Fruit fly (Drosophila melanogaster) whole organism, prepupa: ENCODE measurements around the gene CG5644.
A peak's percentile ranks its signal among the peaks of the same experiment; 100 is the strongest.

Experiments used
- CG10631 ChIP-seq: fragments of 200-800 bp; sonication (Bioruptor generic); optimal IDR thresholded peaks from 2 replicates; lab custom pipeline; 2016; ENCODE audit warnings: missing biosample characterization, missing genetic modification characterization
- CG11902 ChIP-seq: fragments of 200-800 bp; sonication (Bioruptor generic); optimal IDR thresholded peaks from 3 replicates; lab custom pipeline; 2016; ENCODE audit warnings: missing biosample characterization, missing genetic modification characterization
- CG15336 ChIP-seq: fragments of 200-800 bp; sonication (Bioruptor generic); IDR thresholded peaks from 2 replicates; pipeline ENCODE4 v1.3.6; 2022; ENCODE audit warnings: missing biosample characterization, missing genetic modification characterization
- CG1621 ChIP-seq: fragments of 200-800 bp; sonication (Bioruptor generic); optimal IDR thresholded peaks from 3 replicates; lab custom pipeline; 2018; ENCODE audit warnings: missing biosample characterization, mild to moderate bottlenecking, missing genetic modification characterization
- CG16779 ChIP-seq: fragments of 200-800 bp; sonication (Bioruptor generic); optimal IDR thresholded peaks from 3 replicates; lab custom pipeline; 2017; ENCODE audit warnings: missing biosample characterization, mild to moderate bottlenecking, missing genetic modification characterization
- CG3032 ChIP-seq: fragments of 200-800 bp; optimal IDR thresholded peaks from 2 replicates; lab custom pipeline; 2019; ENCODE audit warnings: missing biosample characterization, mild to moderate bottlenecking, missing genetic modification characterization, moderate library complexity
- CG31627 ChIP-seq: fragments of 200-800 bp; sonication (Bioruptor generic); optimal IDR thresholded peaks from 3 replicates; lab custom pipeline; 2016; ENCODE audit warnings: missing biosample characterization, missing genetic modification characterization
- CG34406 ChIP-seq: fragments of 200-800 bp; sonication (Bioruptor generic); optimal IDR thresholded peaks from 3 replicates; lab custom pipeline; 2016; ENCODE audit warnings: missing biosample characterization, missing genetic modification characterization
- CG3919 ChIP-seq: fragments of 200-800 bp; sonication (Bioruptor generic); optimal IDR thresholded peaks from 3 replicates; lab custom pipeline; 2016; ENCODE audit warnings: missing biosample characterization, missing genetic modification characterization
- CG4318 ChIP-seq: fragments of 200-800 bp; sonication (Bioruptor generic); optimal IDR thresholded peaks from 3 replicates; lab custom pipeline; 2017; ENCODE audit warnings: missing biosample characterization, mild to moderate bottlenecking, missing genetic modification characterization
- CG6163 ChIP-seq: fragments of 200-800 bp; sonication (Bioruptor generic); IDR thresholded peaks from 3 replicates; pipeline ENCODE4 v1.3.6; 2022; ENCODE audit warnings: missing biosample characterization, missing genetic modification characterization
- CG6792 ChIP-seq: fragments of 200-800 bp; sonication (Bioruptor generic); optimal IDR thresholded peaks from 3 replicates; lab custom pipeline; 2016; ENCODE audit warnings: missing biosample characterization, missing genetic modification characterization
- CG6808 ChIP-seq: fragments of 200-800 bp; sonication (Bioruptor generic); optimal IDR thresholded peaks from 3 replicates; lab custom pipeline; 2017; ENCODE audit warnings: missing biosample characterization, missing genetic modification characterization, mild to moderate bottlenecking, moderate library complexity, missing genetic modification reagents
- CG6854 ChIP-seq: fragments of 200-800 bp; sonication (Bioruptor generic); optimal IDR thresholded peaks from 2 replicates; lab custom pipeline; 2017; ENCODE audit warnings: missing biosample characterization, mild to moderate bottlenecking, missing genetic modification characterization
- CG7368 ChIP-seq: fragments of 200-800 bp; sonication (Bioruptor generic); optimal IDR thresholded peaks from 3 replicates; lab custom pipeline; 2016; ENCODE audit warnings: missing biosample characterization, missing genetic modification characterization
- CG8119 ChIP-seq: fragments of 200-800 bp; sonication (Bioruptor generic); IDR thresholded peaks from 3 replicates; pipeline ENCODE4 v1.3.6; 2022; ENCODE audit warnings: missing biosample characterization, missing genetic modification characterization
- CG8319 ChIP-seq: fragments of 200-800 bp; sonication (Bioruptor generic); optimal IDR thresholded peaks from 3 replicates; lab custom pipeline; 2016; ENCODE audit warnings: missing biosample characterization, missing genetic modification characterization
- Eip75B ChIP-seq: fragments of 200-800 bp; sonication (Bioruptor generic); optimal IDR thresholded peaks from 3 replicates; lab custom pipeline; 2016; ENCODE audit warnings: missing biosample characterization, missing genetic modification characterization
- Eip78C ChIP-seq: fragments of 200-800 bp; sonication (Bioruptor generic); peaks from one replicate; lab custom pipeline; 2016; ENCODE audit warnings: missing biosample characterization, missing genetic modification characterization
- Eip93F ChIP-seq: fragments of 200-800 bp; sonication (Bioruptor generic); optimal IDR thresholded peaks from 2 replicates; lab custom pipeline; 2016; ENCODE audit warnings: missing biosample characterization, mild to moderate bottlenecking, missing genetic modification characterization
- Ets96B ChIP-seq: fragments of 200-800 bp; optimal IDR thresholded peaks from 2 replicates; lab custom pipeline; 2019; ENCODE audit warnings: missing biosample characterization, mild to moderate bottlenecking, missing genetic modification characterization, moderate library complexity
- Gug ChIP-seq: fragments of 200-800 bp; sonication (Bioruptor generic); IDR thresholded peaks from 2 replicates; pipeline ENCODE4 v1.3.6; 2022; ENCODE audit warnings: missing biosample characterization, missing genetic modification characterization
- Hr38 ChIP-seq: sonication (Bioruptor generic); optimal IDR thresholded peaks from 2 replicates; lab custom pipeline; 2016; ENCODE audit warnings: missing biosample characterization, missing genetic modification characterization
- Hr39 ChIP-seq: fragments of 200-800 bp; sonication (Bioruptor generic); optimal IDR thresholded peaks from 2 replicates; lab custom pipeline; 2016; ENCODE audit warnings: missing biosample characterization, missing genetic modification characterization
- Hr4 ChIP-seq: fragments of 200-800 bp; sonication (Bioruptor generic); optimal IDR thresholded peaks from 3 replicates; lab custom pipeline; 2016; ENCODE audit warnings: missing biosample characterization, missing genetic modification characterization
- Lpt ChIP-seq: fragments of 200-800 bp; sonication (Bioruptor generic); optimal IDR thresholded peaks from 3 replicates; lab custom pipeline; 2016; ENCODE audit warnings: missing biosample characterization, missing genetic modification characterization
- Met ChIP-seq: fragments of 200-800 bp; sonication (Bioruptor generic); optimal IDR thresholded peaks from 3 replicates; lab custom pipeline; 2016; ENCODE audit warnings: missing biosample characterization, missing genetic modification characterization
- Sox102F ChIP-seq: fragments of 200-800 bp; sonication (Bioruptor generic); optimal IDR thresholded peaks from 2 replicates; lab custom pipeline; 2016; ENCODE audit warnings: missing biosample characterization, mild to moderate bottlenecking, missing genetic modification characterization
- Sox14 ChIP-seq: fragments of 200-800 bp; sonication (Bioruptor generic); optimal IDR thresholded peaks from 3 replicates; lab custom pipeline; 2016; ENCODE audit warnings: missing biosample characterization, missing genetic modification characterization
- Sox15 ChIP-seq: fragments of 200-800 bp; sonication (Bioruptor generic); optimal IDR thresholded peaks from 3 replicates; lab custom pipeline; 2016; ENCODE audit warnings: missing biosample characterization, missing genetic modification characterization
- achi ChIP-seq: fragments of 200-800 bp; sonication (Bioruptor generic); optimal IDR thresholded peaks from 3 replicates; lab custom pipeline; 2016; ENCODE audit warnings: missing biosample characterization, missing genetic modification characterization
- acj6 ChIP-seq: fragments of 200-800 bp; sonication (Bioruptor generic); optimal IDR thresholded peaks from 3 replicates; lab custom pipeline; 2016; ENCODE audit warnings: missing biosample characterization, missing genetic modification characterization
- cyc ChIP-seq: fragments of 200-800 bp; sonication (Bioruptor generic); optimal IDR thresholded peaks from 3 replicates; lab custom pipeline; 2016; ENCODE audit warnings: missing biosample characterization, missing genetic modification characterization
- dac ChIP-seq: fragments of 200-800 bp; sonication (Bioruptor generic); optimal IDR thresholded peaks from 2 replicates; lab custom pipeline; 2017; ENCODE audit warnings: missing biosample characterization, mild to moderate bottlenecking, missing genetic modification characterization
- dsx ChIP-seq: fragments of 200-800 bp; optimal IDR thresholded peaks from 3 replicates; lab custom pipeline; 2019; ENCODE audit warnings: missing biosample characterization, mild to moderate bottlenecking, missing genetic modification characterization, moderate library complexity; ENCODE audit not compliant: poor library complexity, severe bottlenecking
- eg ChIP-seq: fragments of 200-800 bp; sonication (Bioruptor generic); IDR thresholded peaks from 3 replicates; pipeline ENCODE4 v1.3.6; 2022; ENCODE audit warnings: missing biosample characterization, missing genetic modification characterization
- fd59A ChIP-seq: fragments of 200-800 bp; sonication (Bioruptor generic); optimal IDR thresholded peaks from 2 replicates; lab custom pipeline; 2017; ENCODE audit warnings: missing biosample characterization, mild to moderate bottlenecking, missing genetic modification characterization, missing genetic modification reagents
- fkh ChIP-seq: fragments of 200-800 bp; sonication (Bioruptor generic); optimal IDR thresholded peaks from 3 replicates; lab custom pipeline; 2017; ENCODE audit warnings: missing biosample characterization, mild to moderate bottlenecking, missing genetic modification characterization, moderate library complexity
- lz ChIP-seq: fragments of 200-800 bp; sonication (Bioruptor generic); optimal IDR thresholded peaks from 3 replicates; lab custom pipeline; 2016; ENCODE audit warnings: missing biosample characterization, missing genetic modification characterization
- pdm3 ChIP-seq: fragments of 200-800 bp; sonication (Bioruptor generic); optimal IDR thresholded peaks from 3 replicates; lab custom pipeline; 2016; ENCODE audit warnings: missing biosample characterization, missing genetic modification characterization
- salr ChIP-seq, 2 experiments: fragments of 200-800 bp; sonication (Bioruptor generic); optimal IDR thresholded peaks; 3 replicates each; lab custom pipeline; 2016 to 2018; ENCODE audit warnings: missing biosample characterization in 2 of 2, missing genetic modification characterization in 2 of 2, mild to moderate bottlenecking in 1 of 2
- svp ChIP-seq: fragments of 200-800 bp; sonication (Bioruptor generic); peaks from one replicate; lab custom pipeline; 2016; ENCODE audit warnings: missing biosample characterization, missing genetic modification characterization
- topi ChIP-seq: fragments of 200-800 bp; sonication (Bioruptor generic); optimal IDR thresholded peaks from 3 replicates; lab custom pipeline; 2016; ENCODE audit warnings: missing biosample characterization, missing genetic modification characterization
- vri ChIP-seq: fragments of 200-800 bp; sonication (Bioruptor generic); optimal IDR thresholded peaks from 3 replicates; lab custom pipeline; 2016; ENCODE audit warnings: missing biosample characterization, mild to moderate bottlenecking, missing genetic modification characterization

The CG5644 gene

dm6 chr3L:8958557-8958956, 21.1 kb downstream of the CG5644 start, which contains the start of gene CG13313:
Gene CG13313 (plus strand): TSS chr3L:8958857.
- TF ChIP-seq CG16779 (tag; lab: Kevin White, UChicago) (no peak), CG31627 (GFP tag; lab: Kevin White, UChicago) (no peak), fd59A (GFP tag; lab: Kevin White, UChicago) (no peak), CG8319 (GFP tag; lab: Kevin White, UChicago) (no peak), Ets96B (tag; lab: Kevin White, UChicago) (no peak), Eip78C (GFP tag; lab: Kevin White, UChicago) (no peak), CG6792 (GFP tag; lab: Kevin White, UChicago) (no peak), Sox14 (GFP tag; lab: Kevin White, UChicago) (no peak), Sox102F (GFP tag; lab: Kevin White, UChicago) (no peak), CG15336 (GFP tag; lab: Robert Waterston, UW) (no peak), CG3919 (GFP tag; lab: Kevin White, UChicago) (no peak), fkh (GFP tag; lab: Kevin White, UChicago) (no peak), dsx (GFP tag; lab: Kevin White, UChicago) (no peak), CG7368 (GFP tag; lab: Kevin White, UChicago) (no peak), CG6163 (GFP tag; lab: Robert Waterston, UW) (no peak), Gug (GFP tag; lab: Robert Waterston, UW) (no peak), CG3032 (no peak), Eip75B (GFP tag; lab: Kevin White, UChicago) (no peak), CG6854 (GFP tag; lab: Kevin White, UChicago) (no peak)
- TF ChIP-seq, all 60 proteins: peak for 0

dm6 chr3L:8956669-8957068, 23.0 kb downstream of the CG5644 start, which contains the start of gene mRpL12:
Gene mRpL12 (plus strand): TSS chr3L:8956791.
- no peak for TF ChIP-seq Hr39 (GFP tag; lab: Kevin White, UChicago)
- TF ChIP-seq topi (GFP tag; lab: Kevin White, UChicago): no peak
- TF ChIP-seq achi (GFP tag; lab: Kevin White, UChicago): no peak
- no peak for TF ChIP-seq dac
- TF ChIP-seq fkh (GFP tag; lab: Kevin White, UChicago): peak; percentile 61

- TF ChIP-seq Eip93F (GFP tag; lab: Kevin White, UChicago): no peak
- no peak for TF ChIP-seq Ets96B (tag; lab: Kevin White, UChicago)
- TF ChIP-seq Lpt: no peak
- TF ChIP-seq Eip78C (GFP tag; lab: Kevin White, UChicago): no peak
- no peak for TF ChIP-seq Hr4 (GFP tag; lab: Kevin White, UChicago)
- no peak for TF ChIP-seq pdm3
- peak; percentile 92 for TF ChIP-seq svp (GFP tag; lab: Kevin White, UChicago)
- no peak for TF ChIP-seq CG10631 (GFP tag; lab: Kevin White, UChicago)
- no peak for TF ChIP-seq eg (GFP tag; lab: Robert Waterston, UW)
Measured at dm6 chr3L:8955199-8955598, 24.5 kb downstream of the CG5644 start.

DNA sequence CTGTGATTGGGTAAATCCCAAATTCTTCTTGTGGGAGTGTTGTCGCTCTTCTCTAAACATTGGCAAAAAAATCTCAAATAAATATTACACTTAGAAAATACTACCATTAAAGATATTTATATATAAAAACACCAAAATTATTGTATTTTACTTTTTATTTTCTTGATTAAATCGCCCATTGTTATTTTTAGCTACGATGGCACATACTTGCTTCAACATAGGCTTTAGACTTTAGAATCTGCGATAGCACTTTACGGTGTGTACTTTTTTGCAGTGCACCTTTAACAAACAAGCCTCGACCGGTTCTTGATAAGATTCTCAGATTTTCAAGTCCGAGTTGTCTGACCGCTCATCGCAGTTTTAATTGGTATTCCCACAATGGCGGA, 25.0 kb downstream of the CG5644 start, which contains the start of gene GNBP3:
Gene GNBP3 (plus strand): TSS at position 374 of the 386 bp plus-strand sequence.
- peak; percentile 94 for TF ChIP-seq vri (GFP tag; lab: Kevin White, UChicago)
- peak; percentile 92 for TF ChIP-seq Ets96B (tag; lab: Kevin White, UChicago)
- peak; percentile 87 for TF ChIP-seq CG1621
- peak; percentile 94 for TF ChIP-seq dsx (GFP tag; lab: Kevin White, UChicago)
- TF ChIP-seq CG4318 (GFP tag; lab: Kevin White, UChicago): no peak
- peak; percentile 86 for TF ChIP-seq CG8119
- peak; percentile 93 for TF ChIP-seq CG34406
- no peak for TF ChIP-seq Met (GFP tag; lab: Kevin White, UChicago)
- TF ChIP-seq CG11902 (GFP tag; lab: Kevin White, UChicago): peak; percentile 81
- TF ChIP-seq cyc (GFP tag; lab: Kevin White, UChicago): peak; percentile 93
- TF ChIP-seq CG6808: peak; percentile 90
- TF ChIP-seq lz (GFP tag; lab: Kevin White, UChicago): peak; percentile 95
- TF ChIP-seq salr (GFP tag; optimal IDR thresholded peaks at IDR 0.05; lab: Kevin White, UChicago): peak; percentile 76 to 79
- TF ChIP-seq Lpt: peak; percentile 84
- peak; percentile 97 for TF ChIP-seq CG6163 (GFP tag; lab: Robert Waterston, UW)
- peak; percentile 91 for TF ChIP-seq acj6 (GFP tag; lab: Kevin White, UChicago)
- peak; percentile 91 for TF ChIP-seq Sox14 (GFP tag; lab: Kevin White, UChicago)
- TF ChIP-seq eg (GFP tag; lab: Robert Waterston, UW): peak; percentile 83
- peak; percentile 87 for TF ChIP-seq CG16779 (tag; lab: Kevin White, UChicago)
- TF ChIP-seq topi (GFP tag; lab: Kevin White, UChicago): peak; percentile 95
- TF ChIP-seq pdm3: no peak
- TF ChIP-seq fd59A (GFP tag; lab: Kevin White, UChicago): peak; percentile 78
- peak; percentile 66 for TF ChIP-seq fkh (GFP tag; lab: Kevin White, UChicago)
- peak; percentile 91 for TF ChIP-seq Eip75B (GFP tag; lab: Kevin White, UChicago)
- TF ChIP-seq Hr38: no peak
- peak; percentile 79 for TF ChIP-seq Sox15
- TF ChIP-seq Gug (GFP tag; lab: Robert Waterston, UW): peak; percentile 77
- TF ChIP-seq achi (GFP tag; lab: Kevin White, UChicago): peak; percentile 90
